Worm (Caenorhabditis elegans) whole organism, late embryonic: ENCODE measurements around the gene klp-7.

Experiments
- C38D4.7 ChIP-seq: fragments of 200-800 bp; sonication (Bioruptor generic); optimal IDR thresholded peaks from 2 replicates; lab custom pipeline; 2018; ENCODE audit warnings: mild to moderate bottlenecking, missing genetic modification characterization, moderate library complexity, missing compliant biosample characterization
- F13H6.1 ChIP-seq: sonication (generic microtip); optimal IDR thresholded peaks from 2 replicates; lab custom pipeline; 2016; ENCODE audit warnings: missing genetic modification characterization, missing compliant biosample characterization
- K02D7.2 ChIP-seq: sonication (generic microtip); optimal IDR thresholded peaks from 2 replicates; lab custom pipeline; 2017; ENCODE audit warnings: mild to moderate bottlenecking, missing genetic modification characterization, missing compliant biosample characterization
- T23F11.4 ChIP-seq: fragments of 200-800 bp; sonication (Bioruptor generic); optimal IDR thresholded peaks from 2 replicates; lab custom pipeline; 2018; ENCODE audit warnings: mild to moderate bottlenecking, missing genetic modification characterization, missing compliant biosample characterization
- ahr-1 ChIP-seq: sonication (generic microtip); optimal IDR thresholded peaks from 2 replicates; lab custom pipeline; 2016; ENCODE audit warnings: missing genetic modification characterization, missing compliant biosample characterization
- ama-1 ChIP-seq: fragments of 150-350 bp; optimal IDR thresholded peaks from 2 replicates; lab custom pipeline; 2014
- ceh-18 ChIP-seq: sonication (generic microtip); optimal IDR thresholded peaks from 2 replicates; lab custom pipeline; 2016; ENCODE audit warnings: missing genetic modification characterization, missing compliant biosample characterization
- ceh-22 ChIP-seq: sonication (generic microtip); optimal IDR thresholded peaks from 2 replicates; lab custom pipeline; 2017; ENCODE audit warnings: missing biosample characterization, missing genetic modification characterization
- ceh-24 ChIP-seq: sonication (generic microtip); optimal IDR thresholded peaks from 2 replicates; lab custom pipeline; 2016; ENCODE audit warnings: mild to moderate bottlenecking, missing genetic modification characterization, missing compliant biosample characterization
- ceh-30 ChIP-seq: fragments of 150-350 bp; optimal IDR thresholded peaks from 2 replicates; lab custom pipeline; 2014; ENCODE audit warnings: missing biosample characterization, missing genetic modification characterization
- ceh-34 ChIP-seq: sonication (generic microtip); optimal IDR thresholded peaks from 2 replicates; lab custom pipeline; 2016; ENCODE audit warnings: mild to moderate bottlenecking, missing genetic modification characterization, missing compliant biosample characterization
- ceh-45 ChIP-seq: fragments of 200-800 bp; sonication (Bioruptor generic); IDR thresholded peaks from 2 replicates; pipeline ENCODE4 v1.3.6; 2022; ENCODE audit warnings: missing genetic modification reagents, missing genetic modification characterization, missing compliant biosample characterization
- ceh-48 ChIP-seq: sonication (generic microtip); optimal IDR thresholded peaks from 2 replicates; lab custom pipeline; 2016; ENCODE audit warnings: missing genetic modification characterization, inconsistent platforms, missing compliant biosample characterization
- ceh-6 ChIP-seq: fragments of 200-800 bp; sonication (Bioruptor generic); optimal IDR thresholded peaks from 2 replicates; lab custom pipeline; 2018; ENCODE audit warnings: mild to moderate bottlenecking, missing genetic modification characterization, missing compliant biosample characterization
- ceh-9 ChIP-seq: sonication (generic microtip); optimal IDR thresholded peaks from 2 replicates; lab custom pipeline; 2016; ENCODE audit warnings: mild to moderate bottlenecking, missing genetic modification characterization, inconsistent platforms, missing compliant biosample characterization
- dmd-4 ChIP-seq: sonication (generic microtip); optimal IDR thresholded peaks from 2 replicates; lab custom pipeline; 2016; ENCODE audit warnings: borderline replicate concordance, missing genetic modification characterization, missing compliant biosample characterization
- dve-1 ChIP-seq: sonication (generic microtip); optimal IDR thresholded peaks from 2 replicates; lab custom pipeline; 2017; ENCODE audit warnings: antibody characterized with exemption, mild to moderate bottlenecking, missing genetic modification characterization, missing compliant biosample characterization
- elt-2 ChIP-seq: sonication (generic microtip); optimal IDR thresholded peaks from 2 replicates; lab custom pipeline; 2016; ENCODE audit warnings: missing genetic modification reagents, missing genetic modification characterization, missing compliant biosample characterization
- elt-4 ChIP-seq: sonication (generic microtip); optimal IDR thresholded peaks from 2 replicates; lab custom pipeline; 2016; ENCODE audit warnings: missing genetic modification characterization, missing compliant biosample characterization
- ets-4 ChIP-seq: sonication (generic microtip); optimal IDR thresholded peaks from 2 replicates; lab custom pipeline; 2016; ENCODE audit warnings: missing genetic modification characterization, missing compliant biosample characterization
- fkh-10 ChIP-seq: fragments of 150-350 bp; optimal IDR thresholded peaks from 2 replicates; lab custom pipeline; 2014; ENCODE audit warnings: missing biosample characterization, missing genetic modification reagents, missing genetic modification characterization
- gmeb-2 ChIP-seq: sonication (generic microtip); optimal IDR thresholded peaks from 2 replicates; lab custom pipeline; 2016; ENCODE audit warnings: missing genetic modification characterization, inconsistent platforms, missing compliant biosample characterization
- hlh-13 ChIP-seq: fragments of 200-800 bp; sonication (Bioruptor generic); optimal IDR thresholded peaks from 2 replicates; lab custom pipeline; 2018; ENCODE audit warnings: mild to moderate bottlenecking, missing genetic modification characterization, missing compliant biosample characterization
- hlh-30 ChIP-seq: sonication (generic microtip); optimal IDR thresholded peaks from 2 replicates; lab custom pipeline; 2017; ENCODE audit warnings: antibody characterized with exemption, missing genetic modification characterization, missing compliant biosample characterization; ENCODE audit not compliant: insufficient read depth
- hlh-6 ChIP-seq: sonication (generic microtip); optimal IDR thresholded peaks from 2 replicates; lab custom pipeline; 2016; ENCODE audit warnings: missing genotype, missing genetic modification characterization, missing compliant biosample characterization
- hlh-8 ChIP-seq: sonication (generic microtip); optimal IDR thresholded peaks from 2 replicates; lab custom pipeline; 2016; ENCODE audit warnings: missing genotype, missing genetic modification characterization, missing compliant biosample characterization
- lin-11 ChIP-seq: fragments of 200-800 bp; sonication (Bioruptor generic); optimal IDR thresholded peaks from 2 replicates; lab custom pipeline; 2018; ENCODE audit warnings: mild to moderate bottlenecking, missing genetic modification characterization, missing compliant biosample characterization
- madf-2 ChIP-seq: sonication (generic microtip); optimal IDR thresholded peaks from 2 replicates; lab custom pipeline; 2017; ENCODE audit warnings: missing genetic modification characterization, missing compliant biosample characterization
- mec-3 ChIP-seq: sonication (generic microtip); optimal IDR thresholded peaks from 2 replicates; lab custom pipeline; 2016; ENCODE audit warnings: borderline replicate concordance, missing genetic modification characterization, missing compliant biosample characterization
- nfya-1 ChIP-seq: sonication (generic microtip); optimal IDR thresholded peaks from 2 replicates; lab custom pipeline; 2017; ENCODE audit warnings: missing genetic modification characterization, mild to moderate bottlenecking, missing compliant biosample characterization, antibody characterized with exemption, moderate library complexity
- nhr-11 ChIP-seq: fragments of 150-350 bp; optimal IDR thresholded peaks from 2 replicates; lab custom pipeline; 2014; ENCODE audit warnings: missing biosample characterization, missing genetic modification characterization
- nhr-232 ChIP-seq: sonication (generic microtip); optimal IDR thresholded peaks from 2 replicates; lab custom pipeline; 2016; ENCODE audit warnings: missing genetic modification characterization, missing compliant biosample characterization
- odd-2 ChIP-seq: sonication (generic microtip); optimal IDR thresholded peaks from 2 replicates; lab custom pipeline; 2017; ENCODE audit warnings: antibody characterized with exemption, mild to moderate bottlenecking, missing genetic modification characterization, missing compliant biosample characterization
- pag-3 ChIP-seq: sonication (generic microtip); optimal IDR thresholded peaks from 2 replicates; lab custom pipeline; 2016; ENCODE audit warnings: missing compliant biosample characterization, missing genetic modification characterization, borderline replicate concordance
- pat-9 ChIP-seq: fragments of 200-800 bp; sonication (Bioruptor generic); optimal IDR thresholded peaks from 2 replicates; lab custom pipeline; 2018; ENCODE audit warnings: mild to moderate bottlenecking, missing genetic modification characterization, moderate library complexity, missing compliant biosample characterization
- pha-2 ChIP-seq: sonication (generic microtip); optimal IDR thresholded peaks from 2 replicates; lab custom pipeline; 2017; ENCODE audit warnings: mild to moderate bottlenecking, missing genetic modification characterization, missing compliant biosample characterization
- pqm-1 ChIP-seq: sonication (generic microtip); optimal IDR thresholded peaks from 2 replicates; lab custom pipeline; 2016; ENCODE audit warnings: missing genetic modification characterization, missing compliant biosample characterization
- pros-1 ChIP-seq: fragments of 150-350 bp; optimal IDR thresholded peaks from 2 replicates; lab custom pipeline; 2014; ENCODE audit warnings: missing biosample characterization, missing genetic modification reagents, missing genetic modification characterization
- ref-2 ChIP-seq: sonication (generic microtip); optimal IDR thresholded peaks from 2 replicates; lab custom pipeline; 2016; ENCODE audit warnings: missing genetic modification characterization, missing compliant biosample characterization
- rnt-1 ChIP-seq: sonication (generic microtip); optimal IDR thresholded peaks from 2 replicates; lab custom pipeline; 2016; ENCODE audit warnings: missing genetic modification characterization, missing compliant biosample characterization
- sox-4 ChIP-seq: sonication (generic microtip); optimal IDR thresholded peaks from 2 replicates; lab custom pipeline; 2017; ENCODE audit warnings: mild to moderate bottlenecking, missing genetic modification characterization, inconsistent platforms, missing compliant biosample characterization
- syd-9 ChIP-seq: sonication (generic microtip); optimal IDR thresholded peaks from 2 replicates; lab custom pipeline; 2016; ENCODE audit warnings: mild to moderate bottlenecking, missing genetic modification characterization, moderate library complexity, missing compliant biosample characterization
- tbx-7 ChIP-seq: sonication (generic microtip); optimal IDR thresholded peaks from 2 replicates; lab custom pipeline; 2016; ENCODE audit warnings: missing genotype, missing genetic modification characterization, missing compliant biosample characterization
- ttx-3 ChIP-seq: sonication (generic microtip); optimal IDR thresholded peaks from 2 replicates; lab custom pipeline; 2016; ENCODE audit warnings: missing genetic modification reagents, missing genetic modification characterization, missing compliant biosample characterization
- unc-3 ChIP-seq, 2 experiments: fragments of 200-800 bp in 1 of 2; sonication (Bioruptor generic) in 1 of 2; sonication (generic microtip) in 1 of 2; conservative IDR thresholded peaks in 1 of 2; optimal IDR thresholded peaks in 1 of 2; 2 replicates each; pipeline versions ENCODE4 v1.3.6 to Lab custom; 2016 to 2022; ENCODE audit warnings: missing compliant biosample characterization in 2 of 2, missing genetic modification characterization in 2 of 2, missing genetic modification reagents in 1 of 2
- unc-42 ChIP-seq: sonication (generic microtip); optimal IDR thresholded peaks from 2 replicates; lab custom pipeline; 2016; ENCODE audit warnings: missing genotype, missing genetic modification characterization, missing compliant biosample characterization
- unc-86 ChIP-seq: sonication (generic microtip); optimal IDR thresholded peaks from 2 replicates; lab custom pipeline; 2016; ENCODE audit warnings: missing genetic modification characterization, missing compliant biosample characterization
- zip-5 ChIP-seq: sonication (generic microtip); optimal IDR thresholded peaks from 2 replicates; lab custom pipeline; 2016; ENCODE audit warnings: missing genetic modification characterization, missing compliant biosample characterization
- ztf-16 ChIP-seq: sonication (generic microtip); optimal IDR thresholded peaks from 2 replicates; lab custom pipeline; 2017; ENCODE audit warnings: missing genetic modification characterization, missing compliant biosample characterization

klp-7 gene

ce11 chrIII:10816800-10817418 is 11.2 kb downstream of the klp-7 start, which contains the start of gene sca-1:
Gene sca-1 (minus strand): TSS chrIII:10816850.
- TF ChIP-seq C38D4.7 (GFP tag; lab: Kevin White, UChicago) = no peak
- no peak for TF ChIP-seq syd-9
- TF ChIP-seq ceh-6 (GFP tag; lab: Kevin White, UChicago) = no peak
- no peak for TF ChIP-seq ama-1 (lab: Kevin White, UChicago)
- peak; percentile 86 for TF ChIP-seq ceh-18 (tag; lab: Kevin White, UChicago)
- TF ChIP-seq ceh-34 = peak; percentile 32
- no peak for TF ChIP-seq ceh-45 (GFP tag; lab: Robert Waterston, UW)
- no peak for TF ChIP-seq ref-2 (tag; lab: Kevin White, UChicago)
- no peak for TF ChIP-seq dve-1
- TF ChIP-seq ztf-16 = peak; percentile 0
- TF ChIP-seq, all 69 proteins: peak for 3

ce11 chrIII:10818364-10818763 is 12.6 kb downstream of the klp-7 start:
- TF ChIP-seq lin-11 (tag; lab: Kevin White, UChicago) (no peak), ceh-24 (tag; lab: Kevin White, UChicago) (no peak), ceh-18 (tag; lab: Kevin White, UChicago) (no peak), ceh-34 (peak; percentile 13), pros-1 (tag; lab: Kevin White, UChicago) (no peak), pqm-1 (tag; lab: Kevin White, UChicago) (no peak), hlh-6 (tag; lab: Kevin White, UChicago) (no peak), elt-4 (no peak), hlh-8 (no peak), pha-2 (tag; lab: Kevin White, UChicago) (no peak), zip-5 (tag; lab: Kevin White, UChicago) (no peak), tbx-7 (tag; lab: Kevin White, UChicago) (no peak), fkh-10 (no peak), ceh-6 (GFP tag; lab: Kevin White, UChicago) (no peak), mec-3 (tag; lab: Kevin White, UChicago) (no peak), nhr-11 (tag; lab: Kevin White, UChicago) (no peak), ceh-22 (tag; lab: Kevin White, UChicago) (no peak), pat-9 (tag; lab: Kevin White, UChicago) (no peak), dmd-4 (no peak), C38D4.7 (GFP tag; lab: Kevin White, UChicago) (no peak), gmeb-2 (tag; lab: Kevin White, UChicago) (no peak), hlh-13 (GFP tag; lab: Kevin White, UChicago) (no peak), ceh-30 (tag; lab: Kevin White, UChicago) (peak; percentile 63), ceh-9 (tag; lab: Kevin White, UChicago) (no peak), hlh-30 (no peak), sox-4 (tag; lab: Kevin White, UChicago) (no peak), odd-2 (tag; lab: Kevin White, UChicago) (no peak), rnt-1 (peak; percentile 6), ets-4 (tag; lab: Kevin White, UChicago) (no peak), nhr-232 (tag; lab: Kevin White, UChicago) (peak; percentile 9), ceh-48 (tag; lab: Kevin White, UChicago) (peak; percentile 44), syd-9 (no peak), F13H6.1 (tag; lab: Kevin White, UChicago) (no peak), ztf-16 (peak; percentile 53), ahr-1 (no peak), unc-86 (tag; lab: Kevin White, UChicago) (peak; percentile 18), K02D7.2 (tag; lab: Kevin White, UChicago) (no peak), madf-2 (tag; lab: Kevin White, UChicago) (no peak), nfya-1 (tag; lab: Kevin White, UChicago) (peak; percentile 43), unc-3 (GFP tag; conservative IDR thresholded peaks at IDR 0.05; lab: Robert Waterston, UW) (no peak), unc-3 (tag; optimal IDR thresholded peaks at IDR 0.05; lab: Kevin White, UChicago) (no peak), ttx-3 (tag; lab: Kevin White, UChicago) (no peak), T23F11.4 (no peak), pag-3 (tag; lab: Kevin White, UChicago) (no peak), unc-42 (tag; lab: Kevin White, UChicago) (no peak), ama-1 (lab: Kevin White, UChicago) (no peak), elt-2 (tag; lab: Kevin White, UChicago) (peak; percentile 18)
